Fruit fly (Drosophila melanogaster) whole organism, embryonic: ENCODE measurements around the gene Mrm2.
A peak's percentile ranks its signal among the peaks of the same experiment; 100 is the strongest.

Source experiments
- Atf6 ChIP-seq: fragments of 200-800 bp; sonication (Bioruptor generic); IDR thresholded peaks from 2 replicates; pipeline ENCODE4 v1.3.6; 2022; ENCODE audit warnings: missing biosample characterization, missing genetic modification characterization
- CG10267 ChIP-seq: fragments of 200-800 bp; sonication (Bioruptor generic); optimal IDR thresholded peaks from 2 replicates; lab custom pipeline; 2018; ENCODE audit warnings: missing biosample characterization, mild to moderate bottlenecking, missing genetic modification characterization, moderate library complexity
- CG12219 ChIP-seq: fragments of 200-800 bp; sonication (Bioruptor generic); optimal IDR thresholded peaks from 3 replicates; lab custom pipeline; 2018; ENCODE audit warnings: missing biosample characterization, mild to moderate bottlenecking, missing genetic modification characterization
- CG12236 ChIP-seq: fragments of 200-800 bp; sonication (Bioruptor generic); optimal IDR thresholded peaks from 2 replicates; lab custom pipeline; 2016; ENCODE audit warnings: missing biosample characterization, missing genetic modification characterization
- CG12942 ChIP-seq: fragments of 200-800 bp; sonication (Bioruptor generic); optimal IDR thresholded peaks from 3 replicates; lab custom pipeline; 2016; ENCODE audit warnings: missing biosample characterization, missing genetic modification characterization
- CG14050 ChIP-seq: fragments of 200-800 bp; sonication (Bioruptor generic); IDR thresholded peaks from 3 replicates; pipeline ENCODE4 v1.3.6; 2022; ENCODE audit warnings: missing biosample characterization, missing genetic modification characterization
- CG1529 ChIP-seq: fragments of 200-800 bp; sonication (Bioruptor generic); optimal IDR thresholded peaks from 3 replicates; lab custom pipeline; 2018; ENCODE audit warnings: missing biosample characterization, missing genetic modification characterization
- CG15601 ChIP-seq: fragments of 200-800 bp; sonication (Bioruptor generic); optimal IDR thresholded peaks from 3 replicates; lab custom pipeline; 2019; ENCODE audit warnings: missing biosample characterization, mild to moderate bottlenecking, missing genetic modification characterization, moderate library complexity
- CG17802 ChIP-seq: fragments of 200-800 bp; sonication (Bioruptor generic); optimal IDR thresholded peaks from 2 replicates; lab custom pipeline; 2018; ENCODE audit warnings: missing biosample characterization, mild to moderate bottlenecking, missing genetic modification characterization, moderate library complexity
- CG2712 ChIP-seq: fragments of 200-800 bp; optimal IDR thresholded peaks from 3 replicates; lab custom pipeline; 2019; ENCODE audit warnings: missing biosample characterization, mild to moderate bottlenecking, missing genetic modification characterization, moderate library complexity
- CG31224 ChIP-seq: fragments of 200-800 bp; sonication (Bioruptor generic); IDR thresholded peaks from 2 replicates; pipeline ENCODE4 v1.3.6; 2022; ENCODE audit warnings: missing biosample characterization, missing genetic modification characterization
- CG32532 ChIP-seq: fragments of 200-800 bp; sonication (Bioruptor generic); IDR thresholded peaks from 2 replicates; pipeline ENCODE4 v1.3.6; 2022; ENCODE audit warnings: missing biosample characterization, missing genetic modification characterization
- CG4424 ChIP-seq: fragments of 200-800 bp; sonication (Bioruptor generic); optimal IDR thresholded peaks from 3 replicates; lab custom pipeline; 2016; ENCODE audit warnings: missing biosample characterization, missing genetic modification characterization
- CG4617 ChIP-seq: fragments of 200-800 bp; sonication (Bioruptor generic); optimal IDR thresholded peaks from 3 replicates; lab custom pipeline; 2016; ENCODE audit warnings: missing biosample characterization, missing genetic modification characterization, borderline replicate concordance
- CG5180 ChIP-seq: fragments of 200-800 bp; sonication (Bioruptor generic); optimal IDR thresholded peaks from 3 replicates; lab custom pipeline; 2017; ENCODE audit warnings: missing biosample characterization, missing genetic modification characterization, mild to moderate bottlenecking, moderate library complexity, missing genetic modification reagents
- Chrac-16 ChIP-seq: fragments of 200-800 bp; sonication (Bioruptor generic); optimal IDR thresholded peaks from 3 replicates; lab custom pipeline; 2016; ENCODE audit warnings: missing biosample characterization, missing genetic modification characterization
- CoRest ChIP-seq: fragments of 200-800 bp; sonication (Bioruptor generic); optimal IDR thresholded peaks from 3 replicates; lab custom pipeline; 2018; ENCODE audit warnings: missing biosample characterization, mild to moderate bottlenecking, missing genetic modification characterization, moderate library complexity
- Dek ChIP-seq: fragments of 200-800 bp; sonication (Bioruptor generic); optimal IDR thresholded peaks from 3 replicates; lab custom pipeline; 2019; ENCODE audit warnings: missing biosample characterization, mild to moderate bottlenecking, missing genetic modification characterization, moderate library complexity
- Ets65A ChIP-seq: fragments of 200-800 bp; sonication (Bioruptor generic); peaks from one replicate; lab custom pipeline; 2016; ENCODE audit warnings: missing biosample characterization, missing genetic modification characterization
- Fer2 ChIP-seq: fragments of 200-800 bp; sonication (Bioruptor generic); optimal IDR thresholded peaks from 2 replicates; lab custom pipeline; 2018; ENCODE audit warnings: missing biosample characterization, mild to moderate bottlenecking, missing genetic modification characterization, moderate library complexity
- HLH3B ChIP-seq: fragments of 200-800 bp; sonication (Bioruptor generic); IDR thresholded peaks from 2 replicates; pipeline ENCODE4 v1.3.6; 2022; ENCODE audit warnings: missing biosample characterization, missing genetic modification characterization
- Hmr ChIP-seq: fragments of 200-800 bp; sonication (Bioruptor generic); optimal IDR thresholded peaks from 3 replicates; lab custom pipeline; 2017; ENCODE audit warnings: mild to moderate bottlenecking, missing biosample characterization, missing genetic modification reagents, missing genetic modification characterization
- Jarid2 ChIP-seq: fragments of 200-800 bp; sonication (Bioruptor generic); optimal IDR thresholded peaks from 3 replicates; lab custom pipeline; 2017; ENCODE audit warnings: mild to moderate bottlenecking, missing biosample characterization, missing genetic modification reagents, missing genetic modification characterization
- NFAT ChIP-seq: fragments of 200-800 bp; sonication (Bioruptor generic); IDR thresholded peaks from 2 replicates; pipeline ENCODE4 v1.3.6; 2022; ENCODE audit warnings: missing biosample characterization, missing genetic modification characterization
- Nf-YA ChIP-seq: fragments of 200-800 bp; sonication (Bioruptor generic); IDR thresholded peaks from 2 replicates; pipeline ENCODE4 v1.3.6; 2022; ENCODE audit warnings: missing biosample characterization, missing genetic modification characterization
- NfI ChIP-seq: fragments of 200-800 bp; sonication (Bioruptor generic); optimal IDR thresholded peaks from 3 replicates; lab custom pipeline; 2018; ENCODE audit warnings: missing biosample characterization, mild to moderate bottlenecking, missing genetic modification characterization, moderate library complexity
- Sox102F ChIP-seq: fragments of 200-800 bp; sonication (Bioruptor generic); optimal IDR thresholded peaks from 2 replicates; lab custom pipeline; 2018; ENCODE audit warnings: missing biosample characterization, mild to moderate bottlenecking, missing genetic modification characterization, moderate library complexity
- Ssrp ChIP-seq: fragments of 200-800 bp; sonication (Bioruptor generic); optimal IDR thresholded peaks from 2 replicates; lab custom pipeline; 2018; ENCODE audit warnings: missing biosample characterization, mild to moderate bottlenecking, missing genetic modification characterization, moderate library complexity
- Xrp1 ChIP-seq: fragments of 200-800 bp; sonication (Bioruptor generic); IDR thresholded peaks from 2 replicates; pipeline ENCODE4 v1.3.6; 2022; ENCODE audit warnings: missing biosample characterization, missing genetic modification characterization
- al ChIP-seq: fragments of 200-800 bp; sonication (Bioruptor generic); IDR thresholded peaks from 2 replicates; pipeline ENCODE4 v1.3.6; 2022; ENCODE audit warnings: missing biosample characterization, missing genetic modification characterization
- ap ChIP-seq: fragments of 200-800 bp; sonication (Bioruptor generic); IDR thresholded peaks from 2 replicates; pipeline ENCODE4 v1.3.6; 2022; ENCODE audit warnings: missing biosample characterization, missing genetic modification characterization
- ara ChIP-seq: fragments of 200-800 bp; sonication (Bioruptor generic); IDR thresholded peaks from 2 replicates; pipeline ENCODE4 v1.3.6; 2022; ENCODE audit warnings: missing biosample characterization, missing genetic modification characterization
- bbx ChIP-seq: fragments of 200-800 bp; sonication (Bioruptor generic); IDR thresholded peaks from 2 replicates; pipeline ENCODE4 v1.3.6; 2022; ENCODE audit warnings: missing biosample characterization, missing genetic modification characterization; ENCODE audit not compliant: partially characterized antibody
- bcd ChIP-seq: fragments of 200-800 bp; sonication (Bioruptor generic); optimal IDR thresholded peaks from 2 replicates; lab custom pipeline; 2017; ENCODE audit warnings: missing biosample characterization, mild to moderate bottlenecking, missing genetic modification characterization
- dpn ChIP-seq, 2 experiments: fragments of 200-800 bp; sonication (Bioruptor generic); optimal IDR thresholded peaks; 3 replicates each; lab custom pipeline; 2016; ENCODE audit warnings: missing biosample characterization in 2 of 2, missing genetic modification characterization in 2 of 2
- exex ChIP-seq: fragments of 200-800 bp; sonication (Bioruptor generic); optimal IDR thresholded peaks from 4 replicates; lab custom pipeline; 2018; ENCODE audit warnings: missing biosample characterization, mild to moderate bottlenecking, missing genetic modification characterization, moderate library complexity
- fd64A ChIP-seq: fragments of 200-800 bp; sonication (Bioruptor generic); optimal IDR thresholded peaks from 3 replicates; lab custom pipeline; 2018; ENCODE audit warnings: missing biosample characterization, mild to moderate bottlenecking, missing genetic modification characterization
- gsb ChIP-seq: fragments of 200-800 bp; sonication (Bioruptor generic); IDR thresholded peaks from 2 replicates; pipeline ENCODE4 v1.3.6; 2022; ENCODE audit warnings: missing biosample characterization, missing genetic modification characterization
- gt ChIP-seq: fragments of 200-800 bp; sonication (Bioruptor generic); IDR thresholded peaks from 2 replicates; pipeline ENCODE4 v1.3.6; 2022; ENCODE audit warnings: missing biosample characterization, missing genetic modification characterization
- inv ChIP-seq: fragments of 200-800 bp; sonication (Bioruptor generic); IDR thresholded peaks from 2 replicates; pipeline ENCODE4 v1.3.6; 2022; ENCODE audit warnings: missing biosample characterization, missing genetic modification characterization; ENCODE audit not compliant: partially characterized antibody
- lilli ChIP-seq: fragments of 200-800 bp; sonication (Bioruptor generic); optimal IDR thresholded peaks from 3 replicates; lab custom pipeline; 2016; ENCODE audit warnings: missing biosample characterization, missing genetic modification characterization
- lola ChIP-seq, 3 experiments: fragments of >200 bp in 2 of 3; fragments of 200-800 bp in 1 of 3; sonication (Bioruptor generic) in 1 of 3; optimal IDR thresholded peaks; 2 replicates each; lab custom pipeline; 2017 to 2019; ENCODE audit warnings: missing biosample characterization in 3 of 3, missing genetic modification characterization in 3 of 3, mild to moderate bottlenecking in 1 of 3, moderate library complexity in 1 of 3
- odd ChIP-seq: fragments of 200-800 bp; sonication (Bioruptor generic); optimal IDR thresholded peaks from 2 replicates; lab custom pipeline; 2017; ENCODE audit warnings: missing biosample characterization, mild to moderate bottlenecking, missing genetic modification characterization
- onecut ChIP-seq: fragments of 200-800 bp; sonication (Bioruptor generic); IDR thresholded peaks from 2 replicates; pipeline ENCODE4 v1.3.6; 2022; ENCODE audit warnings: missing biosample characterization, missing genetic modification characterization
- sima ChIP-seq: fragments of 200-800 bp; sonication (Bioruptor generic); optimal IDR thresholded peaks from 2 replicates; lab custom pipeline; 2016; ENCODE audit warnings: missing biosample characterization, missing genetic modification characterization
- sisA ChIP-seq: fragments of 200-800 bp; sonication (Bioruptor generic); IDR thresholded peaks from 2 replicates; pipeline ENCODE4 v1.3.6; 2022; ENCODE audit warnings: missing biosample characterization, missing genetic modification characterization
- tgo ChIP-seq: fragments of 200-800 bp; sonication (Bioruptor generic); IDR thresholded peaks from 3 replicates; pipeline ENCODE4 v1.3.6; 2022; ENCODE audit warnings: missing biosample characterization, missing genetic modification characterization
- unpg ChIP-seq: fragments of 200-800 bp; sonication (Bioruptor generic); optimal IDR thresholded peaks from 3 replicates; lab custom pipeline; 2018; ENCODE audit warnings: missing biosample characterization, mild to moderate bottlenecking, missing genetic modification characterization, moderate library complexity
- zfh1 ChIP-seq: fragments of 200-800 bp; sonication (Bioruptor generic); IDR thresholded peaks from 3 replicates; pipeline ENCODE4 v1.3.6; 2022; ENCODE audit warnings: missing biosample characterization, missing genetic modification characterization

Gene Mrm2

DNA sequence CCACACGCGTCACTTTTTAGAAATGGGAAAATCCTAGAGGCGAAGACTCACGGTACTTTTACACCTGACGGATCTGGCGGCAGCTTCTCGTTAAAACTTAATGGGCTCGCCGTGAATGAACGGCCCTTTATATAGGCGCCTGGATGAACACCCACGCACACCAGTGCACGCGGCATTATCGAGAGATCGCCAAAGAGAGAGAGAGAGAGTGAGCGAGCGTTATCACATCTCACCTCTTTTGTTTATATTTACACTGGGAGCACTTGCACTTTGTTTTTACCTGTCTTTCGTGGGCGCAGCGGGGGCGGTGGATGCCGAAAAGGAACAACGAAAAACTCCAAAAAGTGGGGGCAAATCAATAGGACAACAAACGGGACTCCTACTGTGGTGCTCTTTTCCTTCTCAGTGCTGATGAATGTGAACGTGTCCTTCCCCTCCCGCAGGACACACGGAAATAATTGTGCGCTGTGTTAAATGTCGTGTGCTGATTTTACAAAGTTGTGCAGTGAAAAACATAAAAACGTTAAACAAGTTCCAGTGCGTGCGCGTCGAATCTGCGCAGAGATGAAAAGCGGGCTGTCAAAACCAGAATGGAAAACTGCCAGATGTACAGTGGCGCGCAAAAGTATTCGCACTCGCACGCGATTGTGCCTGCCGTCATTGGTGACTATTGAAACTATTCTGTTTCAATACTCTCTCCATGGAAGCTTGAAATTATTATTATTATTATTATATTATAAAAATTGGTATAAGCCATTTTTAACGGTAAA, 13.9 kb downstream of the Mrm2 start, which contains the start of gene Mrp5 (continued):
- TF ChIP-seq Xrp1 = peak; percentile 64
- TF ChIP-seq CG14050 (GFP tag; lab: Robert Waterston, UW) = peak; percentile 18; the same call in 1 of the 3 replicates
- TF ChIP-seq CG12942 (GFP tag; lab: Kevin White, UChicago) = peak; percentile 23
- peak; percentile 47 for TF ChIP-seq CG31224 (GFP tag; lab: Robert Waterston, UW)
- TF ChIP-seq odd = peak; percentile 23
- TF ChIP-seq inv (GFP tag; lab: Robert Waterston, UW) = no peak
- TF ChIP-seq Jarid2 = peak; percentile 52
- 0 out of 2 replicates have a peak, but pooled peaks have one; percentile 6 for TF ChIP-seq ara (GFP tag; lab: Robert Waterston, UW)
- TF ChIP-seq ap (GFP tag; lab: Robert Waterston, UW) = peak; percentile 28; the same call in 1 of the 2 replicates
- no peak for TF ChIP-seq CG2712 (tag; lab: Kevin White, UChicago)
- peak; percentile 39 for TF ChIP-seq unpg (GFP tag; lab: Kevin White, UChicago)
- peak; percentile 51; the same call in 1 of the 2 replicates for TF ChIP-seq NFAT (GFP tag; lab: Robert Waterston, UW)
- TF ChIP-seq Dek (tag; lab: Kevin White, UChicago) = peak; percentile 19
- no peak for TF ChIP-seq CG12219 (GFP tag; lab: Kevin White, UChicago)
- no peak for TF ChIP-seq CG1529
- no peak for TF ChIP-seq Ssrp (tag; lab: Kevin White, UChicago)
- TF ChIP-seq Chrac-16 = no peak
- TF ChIP-seq CG4424 = peak; percentile 30
- TF ChIP-seq gsb (GFP tag; lab: Robert Waterston, UW) = no peak
- no peak for TF ChIP-seq CG17802 (tag; lab: Kevin White, UChicago)
- TF ChIP-seq Hmr = peak; percentile 52
- TF ChIP-seq sisA (GFP tag; lab: Robert Waterston, UW) = peak; percentile 66
- TF ChIP-seq CG5180 (GFP tag; lab: Kevin White, UChicago) = peak; percentile 11
- peak; percentile 26 to 46 for TF ChIP-seq dpn (GFP tag; optimal IDR thresholded peaks at IDR 0.05; lab: Kevin White, UChicago)
- TF ChIP-seq CG4617 (GFP tag; lab: Kevin White, UChicago) = no peak
- TF ChIP-seq gt (GFP tag; lab: Robert Waterston, UW) = no peak
- TF ChIP-seq Sox102F (GFP tag; lab: Kevin White, UChicago) = peak; percentile 36
- peak; percentile 75 for TF ChIP-seq onecut (GFP tag; lab: Robert Waterston, UW)
- peak; percentile 70 for TF ChIP-seq zfh1
- no peak for TF ChIP-seq CG15601 (tag; lab: Kevin White, UChicago)
- TF ChIP-seq CoRest = peak; percentile 22
- TF ChIP-seq CG32532 (GFP tag; lab: Robert Waterston, UW) = peak; percentile 72
- peak; percentile 26 for TF ChIP-seq lilli (GFP tag; lab: Kevin White, UChicago)
- peak; percentile 29 for TF ChIP-seq fd64A (GFP tag; lab: Kevin White, UChicago)
- TF ChIP-seq CG10267 (tag; lab: Kevin White, UChicago) = peak; percentile 40
- TF ChIP-seq HLH3B (GFP tag; lab: Robert Waterston, UW) = peak; percentile 64
- peak; percentile 10 for TF ChIP-seq Fer2
- TF ChIP-seq exex = peak; percentile 10
- no peak for TF ChIP-seq lola (GFP tag; optimal IDR thresholded peaks at IDR 0.05; lab: Kevin White, UChicago)
- peak; percentile 15 for TF ChIP-seq bcd (GFP tag; lab: Kevin White, UChicago)
- no peak for TF ChIP-seq sima (GFP tag; lab: Kevin White, UChicago)
- no peak for TF ChIP-seq CG12236
- TF ChIP-seq Atf6 (GFP tag; lab: Robert Waterston, UW) = peak; percentile 15; the same call in 1 of the 2 replicates
- peak; percentile 63 for TF ChIP-seq tgo
- TF ChIP-seq Ets65A (GFP tag; lab: Kevin White, UChicago) = peak; percentile 73
- peak; percentile 42 for TF ChIP-seq NfI (GFP tag; lab: Kevin White, UChicago)
- TF ChIP-seq Nf-YA (GFP tag; lab: Robert Waterston, UW) = 0 out of 2 replicates have a peak, but pooled peaks have one; percentile 37
- TF ChIP-seq al = peak; percentile 32; the same call in 1 of the 2 replicates
- peak; percentile 34; the same call in 1 of the 2 replicates for TF ChIP-seq bbx (GFP tag; lab: Robert Waterston, UW)
